Worm (Caenorhabditis elegans) whole organism, L3 larva: ENCODE measurements around the gene Y67D2.2.

Experiments used
- R02D3.7 ChIP-seq: fragments of 150-350 bp; optimal IDR thresholded peaks from 2 replicates; lab custom pipeline; 2014; ENCODE audit warnings: missing biosample characterization, missing genetic modification characterization
- ZK546.5 ChIP-seq: sonication (generic microtip); optimal IDR thresholded peaks from 2 replicates; lab custom pipeline; 2017; ENCODE audit warnings: missing biosample characterization, missing genetic modification characterization
- aly-2 ChIP-seq: fragments of 150-350 bp; optimal IDR thresholded peaks from 2 replicates; lab custom pipeline; 2014; ENCODE audit warnings: missing biosample characterization, missing genetic modification characterization
- ceh-28 ChIP-seq: fragments of 150-350 bp; optimal IDR thresholded peaks from 2 replicates; lab custom pipeline; 2014; ENCODE audit warnings: missing biosample characterization, missing genetic modification reagents, missing genetic modification characterization
- ceh-9 ChIP-seq: sonication (generic microtip); optimal IDR thresholded peaks from 2 replicates; lab custom pipeline; 2018; ENCODE audit warnings: missing biosample characterization, missing genetic modification characterization
- egl-27 ChIP-seq: sonication (generic microtip); optimal IDR thresholded peaks from 4 replicates; lab custom pipeline; 2017; ENCODE audit warnings: missing biosample characterization, missing genetic modification reagents, missing genetic modification characterization
- elt-1 ChIP-seq: fragments of 150-350 bp; optimal IDR thresholded peaks from 2 replicates; lab custom pipeline; 2014; ENCODE audit warnings: missing biosample characterization, missing genetic modification characterization
- elt-3 ChIP-seq, 3 experiments: fragments of 150-350 bp in 1 of 3; sonication (generic microtip) in 2 of 3; optimal IDR thresholded peaks; 2 replicates in 2 of 3; 4 replicates in 1 of 3; lab custom pipeline; 2014 to 2017; ENCODE audit warnings: missing biosample characterization in 3 of 3, missing genetic modification characterization in 3 of 3
- fkh-10 ChIP-seq: sonication (generic microtip); optimal IDR thresholded peaks from 2 replicates; lab custom pipeline; 2017; ENCODE audit warnings: missing biosample characterization, missing genetic modification reagents, missing genetic modification characterization
- jun-1 ChIP-seq: fragments of 150-350 bp; optimal IDR thresholded peaks from 2 replicates; lab custom pipeline; 2014; ENCODE audit warnings: missing biosample characterization, missing genetic modification reagents, missing genetic modification characterization
- lin-15B ChIP-seq: fragments of 150-350 bp; optimal IDR thresholded peaks from 2 replicates; lab custom pipeline; 2014; ENCODE audit warnings: missing biosample characterization, missing genetic modification characterization
- lin-39 ChIP-seq: fragments of 150-350 bp; optimal IDR thresholded peaks from 2 replicates; lab custom pipeline; 2018; ENCODE audit warnings: missing biosample characterization, missing genetic modification reagents, missing genetic modification characterization
- nhr-11 ChIP-seq: fragments of 150-350 bp; optimal IDR thresholded peaks from 2 replicates; lab custom pipeline; 2014; ENCODE audit warnings: missing biosample characterization, missing genetic modification characterization
- nhr-67 ChIP-seq: fragments of 150-350 bp; optimal IDR thresholded peaks from 2 replicates; lab custom pipeline; 2014; ENCODE audit warnings: missing biosample characterization, missing genetic modification characterization
- nhr-77 ChIP-seq: fragments of 150-350 bp; optimal IDR thresholded peaks from 2 replicates; lab custom pipeline; 2014; ENCODE audit warnings: missing biosample characterization, missing genetic modification characterization
- pqm-1 ChIP-seq: fragments of 150-350 bp; optimal IDR thresholded peaks from 2 replicates; lab custom pipeline; 2017; ENCODE audit warnings: missing biosample characterization, missing genetic modification characterization, inconsistent platforms
- sea-2 ChIP-seq: fragments of 150-350 bp; sonication (generic microtip); optimal IDR thresholded peaks from 4 replicates; lab custom pipeline; 2014; ENCODE audit warnings: missing biosample characterization, missing genetic modification reagents, missing genetic modification characterization
- skn-1 ChIP-seq: fragments of 150-350 bp; optimal IDR thresholded peaks from 2 replicates; lab custom pipeline; 2014; ENCODE audit warnings: missing biosample characterization, missing genetic modification characterization
- snpc-4 ChIP-seq: fragments of 150-350 bp; optimal IDR thresholded peaks from 2 replicates; lab custom pipeline; 2014; ENCODE audit warnings: missing biosample characterization, missing genetic modification characterization
- unc-39 ChIP-seq: sonication (generic microtip); optimal IDR thresholded peaks from 4 replicates; lab custom pipeline; 2017; ENCODE audit warnings: missing biosample characterization, missing genetic modification characterization
- zag-1 ChIP-seq: fragments of 150-350 bp; optimal IDR thresholded peaks from 2 replicates; lab custom pipeline; 2014; ENCODE audit warnings: missing biosample characterization, missing genetic modification characterization
- ztf-11 ChIP-seq: fragments of 150-350 bp; optimal IDR thresholded peaks from 2 replicates; lab custom pipeline; 2014; ENCODE audit warnings: missing biosample characterization, missing genetic modification characterization
- ztf-4 ChIP-seq: fragments of 150-350 bp; optimal IDR thresholded peaks from 2 replicates; lab custom pipeline; 2014; ENCODE audit warnings: missing biosample characterization, missing genetic modification characterization

The Y67D2.2 gene

DNA sequence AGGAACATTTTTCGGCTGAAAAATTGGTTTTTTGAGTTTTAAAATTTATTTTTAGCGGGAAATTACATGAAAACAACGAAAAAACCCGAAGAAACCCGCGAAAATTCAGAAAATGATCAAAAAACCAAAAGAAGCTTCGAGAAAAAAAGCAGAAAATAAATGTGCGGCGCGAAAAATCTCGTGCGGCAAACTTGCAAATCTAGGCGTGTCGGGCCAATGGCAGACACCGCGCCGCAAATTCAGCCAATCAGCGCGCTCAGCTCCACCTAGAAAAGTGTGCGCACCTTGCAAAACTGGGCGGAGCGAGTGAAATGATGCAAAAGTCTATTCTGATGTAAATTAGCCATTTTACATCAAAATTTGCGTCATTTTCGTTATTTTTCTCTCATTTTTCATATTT, 60.3 kb downstream of the Y67D2.2 start, which contains the start of gene Y22D7AL.10 (continued):
- TF ChIP-seq zag-1 (tag; lab: Kevin White, UChicago) (peak; percentile 86), aly-2 (tag; lab: Kevin White, UChicago) (peak; percentile 90), ZK546.5 (tag; lab: Kevin White, UChicago) (peak; percentile 68), ceh-9 (tag; lab: Kevin White, UChicago) (no peak), elt-1 (tag; lab: Kevin White, UChicago) (peak; percentile 71), snpc-4 (tag; lab: Kevin White, UChicago) (peak; percentile 79), egl-27 (peak; percentile 55), ceh-28 (tag; lab: Kevin White, UChicago) (peak; percentile 95), skn-1 (peak; percentile 94), nhr-11 (peak; percentile 83), lin-15B (tag; lab: Kevin White, UChicago) (peak; percentile 99), R02D3.7 (tag; lab: Kevin White, UChicago) (peak; percentile 89), ztf-11 (no peak), pqm-1 (tag; lab: Kevin White, UChicago) (peak; percentile 66), jun-1 (peak; percentile 96), sea-2 (GFP tag; lab: Kevin White, UChicago) (no peak), nhr-67 (tag; lab: Kevin White, UChicago) (peak; percentile 62), nhr-77 (peak; percentile 81), lin-39 (tag; lab: Kevin White, UChicago) (peak; percentile 98), elt-3 (tag; optimal IDR thresholded peaks at IDR 0.05; lab: Kevin White, UChicago) (peak in 2 of 3 experiments; percentile 4 to 47), unc-39 (tag; lab: Kevin White, UChicago) (no peak)
- TF ChIP-seq, all 47 proteins: peak for 39

DNA sequence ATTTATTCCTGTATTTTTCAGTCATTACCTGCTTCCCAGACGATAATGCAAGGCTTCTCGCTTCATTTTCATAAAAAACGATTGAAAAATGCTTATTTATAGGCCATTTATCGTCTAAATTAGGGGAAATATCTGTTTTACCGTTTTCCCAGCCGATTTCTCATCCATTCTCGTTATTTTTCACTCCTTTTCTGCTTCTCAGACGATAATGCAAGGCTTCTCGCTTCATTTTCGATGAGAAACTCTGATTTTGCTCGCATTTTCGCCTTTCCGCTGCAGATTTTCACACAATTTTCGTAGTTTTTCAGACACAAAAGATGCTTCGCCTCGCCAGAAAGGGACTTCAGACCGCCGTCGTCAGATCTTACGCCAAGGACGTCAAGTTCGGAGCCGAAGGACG, 60.8 kb downstream of the Y67D2.2 start, which contains the start of gene hsp-60:
Gene hsp-60, plus strand, starts transcription at position 301 of the 400 bp plus-strand sequence.
- TF ChIP-seq fkh-10 (GFP tag; lab: Kevin White, UChicago) = no peak
- no peak for TF ChIP-seq ztf-4 (tag; lab: Kevin White, UChicago)
- TF ChIP-seq ceh-9 (tag; lab: Kevin White, UChicago) = no peak
- no peak for TF ChIP-seq nhr-11
- no peak for TF ChIP-seq unc-39 (tag; lab: Kevin White, UChicago)
